Worm (Caenorhabditis elegans) whole organism, early embryonic: ENCODE results near the gene F19G12.8.

ENCODE experiments used
- B0310.2 ChIP-seq: sonication (generic microtip); optimal IDR thresholded peaks from 2 replicates; lab custom pipeline; 2016; ENCODE audit warnings: mild to moderate bottlenecking, missing genetic modification characterization, missing compliant biosample characterization
- F13C5.2 ChIP-seq: sonication (generic microtip); optimal IDR thresholded peaks from 2 replicates; lab custom pipeline; 2017; ENCODE audit warnings: mild to moderate bottlenecking, missing genetic modification characterization, inconsistent platforms, missing compliant biosample characterization
- aly-1 ChIP-seq: sonication (generic microtip); optimal IDR thresholded peaks from 2 replicates; lab custom pipeline; 2016; ENCODE audit warnings: missing genetic modification characterization, missing compliant biosample characterization
- ama-1 ChIP-seq: fragments of 150-350 bp; optimal IDR thresholded peaks from 2 replicates; lab custom pipeline; 2014
- ceh-13 ChIP-seq: fragments of 200-800 bp; sonication (Bioruptor generic); optimal IDR thresholded peaks from 2 replicates; lab custom pipeline; 2018; ENCODE audit warnings: mild to moderate bottlenecking, missing genetic modification characterization, missing compliant biosample characterization
- ceh-36 ChIP-seq: sonication (generic microtip); optimal IDR thresholded peaks from 2 replicates; lab custom pipeline; 2016; ENCODE audit warnings: missing genetic modification characterization, inconsistent platforms, missing compliant biosample characterization
- ets-7 ChIP-seq: sonication (generic microtip); optimal IDR thresholded peaks from 2 replicates; lab custom pipeline; 2016; ENCODE audit warnings: missing genotype, missing genetic modification characterization, missing compliant biosample characterization
- flt-1 ChIP-seq: fragments of 200-800 bp; sonication (Bioruptor generic); IDR thresholded peaks from 2 replicates; pipeline ENCODE4 v1.3.6; 2022; ENCODE audit warnings: missing genetic modification characterization, missing compliant biosample characterization
- hmbx-1 ChIP-seq: sonication (generic microtip); optimal IDR thresholded peaks from 2 replicates; lab custom pipeline; 2016; ENCODE audit warnings: mild to moderate bottlenecking, missing genetic modification characterization, missing compliant biosample characterization
- hmg-4 ChIP-seq: fragments of 200-800 bp; sonication (Bioruptor generic); optimal IDR thresholded peaks from 2 replicates; lab custom pipeline; 2018; ENCODE audit warnings: mild to moderate bottlenecking, missing genetic modification characterization, missing compliant biosample characterization
- hnd-1 ChIP-seq: sonication (generic microtip); optimal IDR thresholded peaks from 2 replicates; lab custom pipeline; 2016; ENCODE audit warnings: missing genetic modification characterization, missing compliant biosample characterization
- pes-1 ChIP-seq: fragments of 200-800 bp; sonication (Bioruptor generic); IDR thresholded peaks from 2 replicates; pipeline ENCODE4 v1.3.6; 2022; ENCODE audit warnings: missing genetic modification reagents, missing genetic modification characterization, missing compliant biosample characterization
- scrt-1 ChIP-seq: fragments of 200-800 bp; sonication (Bioruptor generic); IDR thresholded peaks from 2 replicates; pipeline ENCODE4 v1.3.6; 2022; ENCODE audit warnings: missing genetic modification characterization, missing compliant biosample characterization
- sea-1 ChIP-seq: fragments of 200-800 bp; sonication (Bioruptor generic); conservative IDR thresholded peaks from 2 replicates; pipeline ENCODE4 v1.3.6; 2022; ENCODE audit warnings: missing genetic modification characterization, missing compliant biosample characterization
- tbx-11 ChIP-seq: fragments of 200-800 bp; sonication (Bioruptor generic); IDR thresholded peaks from 2 replicates; pipeline ENCODE4 v1.3.6; 2022; ENCODE audit warnings: missing genetic modification characterization, missing compliant biosample characterization
- tbx-37 ChIP-seq: fragments of 200-800 bp; sonication (Bioruptor generic); conservative IDR thresholded peaks from 2 replicates; pipeline ENCODE4 v1.3.6; 2022; ENCODE audit warnings: missing genetic modification reagents, missing genetic modification characterization, missing compliant biosample characterization
- tra-4 ChIP-seq: sonication (generic microtip); optimal IDR thresholded peaks from 2 replicates; lab custom pipeline; 2017; ENCODE audit warnings: missing genetic modification characterization, missing compliant biosample characterization

F19G12.8 gene

DNA sequence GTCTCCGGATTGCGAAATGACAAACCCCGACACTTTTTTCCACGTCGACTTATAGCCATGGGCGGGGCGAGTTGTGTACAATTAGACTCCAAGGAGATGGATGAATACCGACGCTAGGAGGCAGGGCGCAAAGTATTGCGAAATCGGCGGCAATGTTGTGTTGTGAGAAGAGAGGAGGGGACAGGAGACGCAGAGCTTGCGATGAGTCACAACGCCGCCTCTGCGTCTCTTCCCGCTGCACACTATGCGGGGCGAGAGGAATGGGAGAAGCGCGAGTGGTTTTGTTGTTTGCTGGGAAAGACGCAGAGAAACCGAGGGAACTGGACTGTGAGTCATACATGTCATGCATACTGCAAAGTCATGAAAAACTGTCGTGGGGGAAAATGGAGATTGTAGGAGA lies 37.3 kb downstream of the F19G12.8 start:
- TF ChIP-seq flt-1 (GFP tag; lab: Robert Waterston, UW) (no peak), pes-1 (GFP tag; lab: Robert Waterston, UW) (no peak), hmg-4 (GFP tag; lab: Kevin White, UChicago) (peak; percentile 79), ceh-13 (GFP tag; lab: Kevin White, UChicago) (no peak), tbx-11 (GFP tag; lab: Robert Waterston, UW) (no peak), tbx-37 (GFP tag; lab: Robert Waterston, UW) (no peak), scrt-1 (GFP tag; lab: Robert Waterston, UW) (peak; percentile 67; the same call in 1 of the 2 replicates), ama-1 (lab: Kevin White, UChicago) (no peak), ets-7 (tag; lab: Kevin White, UChicago) (no peak), hnd-1 (tag; lab: Kevin White, UChicago) (no peak), tra-4 (no peak)

DNA sequence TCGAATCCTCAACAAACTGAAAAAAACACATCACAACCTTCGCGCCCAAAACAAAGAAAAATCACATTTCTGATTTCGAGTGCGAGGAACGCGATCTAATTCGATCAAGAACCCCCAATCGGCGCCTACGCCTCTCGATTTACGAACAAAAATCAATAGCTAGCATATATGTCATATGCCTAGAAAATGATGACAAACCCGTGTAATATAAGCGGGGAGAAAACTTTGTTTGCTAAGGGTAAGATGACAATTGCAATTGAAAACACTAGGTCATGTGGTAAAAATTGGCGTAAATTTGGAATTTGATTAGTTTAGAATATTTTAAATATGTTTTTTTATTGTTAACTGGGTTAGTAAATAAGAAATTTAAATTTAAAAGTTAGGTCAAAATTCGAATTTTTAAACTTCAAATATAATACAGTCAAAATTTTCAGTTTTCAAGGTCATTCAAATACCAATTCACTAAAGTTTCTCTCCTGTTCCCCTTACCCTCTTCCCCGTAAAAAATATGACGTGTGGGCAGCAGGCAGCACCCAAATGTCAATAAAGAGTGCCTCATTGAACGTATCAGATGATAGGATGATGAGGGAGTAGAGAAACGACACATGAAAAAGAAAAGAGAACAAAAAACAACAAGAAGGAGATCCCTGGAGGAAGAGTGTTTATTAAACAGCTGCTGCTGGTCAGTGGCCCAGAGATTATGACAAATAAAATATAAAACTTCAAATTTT lies 39.4 kb downstream of the F19G12.8 start:
- TF ChIP-seq sea-1 (GFP tag; lab: Robert Waterston, UW) (no peak), pes-1 (GFP tag; lab: Robert Waterston, UW) (no peak), ceh-13 (GFP tag; lab: Kevin White, UChicago) (no peak), ama-1 (lab: Kevin White, UChicago) (no peak), F13C5.2 (tag; lab: Kevin White, UChicago) (no peak), tra-4 (no peak), hmg-4 (GFP tag; lab: Kevin White, UChicago) (no peak), aly-1 (tag; lab: Kevin White, UChicago) (no peak)

DNA sequence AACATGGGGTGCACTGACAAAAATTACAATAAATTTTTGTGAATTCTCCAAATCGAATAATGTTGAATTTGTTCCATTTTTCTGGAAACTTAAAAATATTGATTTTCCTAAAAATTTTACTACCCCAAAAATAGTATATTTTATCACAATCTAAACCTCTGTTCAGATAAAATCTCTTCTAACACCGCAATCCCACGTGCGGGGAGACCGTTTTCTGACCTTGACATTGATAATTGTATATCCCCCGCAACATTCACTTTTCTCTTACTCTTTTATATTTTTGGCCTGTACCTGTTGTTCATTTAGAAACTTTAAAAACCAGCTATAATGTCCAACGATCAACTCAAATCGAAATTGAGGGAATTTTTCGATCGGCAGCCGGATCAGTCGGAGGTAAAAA lies 41.7 kb downstream of the F19G12.8 start, which contains the start of gene D1005.2:
Gene D1005.2, plus strand, starts transcription at position 230 of the 400 bp plus-strand sequence.
- TF ChIP-seq scrt-1 (GFP tag; lab: Robert Waterston, UW) (no peak), ets-7 (tag; lab: Kevin White, UChicago) (no peak), ceh-36 (tag; lab: Kevin White, UChicago) (no peak), ceh-13 (GFP tag; lab: Kevin White, UChicago) (no peak), B0310.2 (tag; lab: Kevin White, UChicago) (no peak), ama-1 (lab: Kevin White, UChicago) (no peak), sea-1 (GFP tag; lab: Robert Waterston, UW) (no peak), hmg-4 (GFP tag; lab: Kevin White, UChicago) (no peak)

DNA sequence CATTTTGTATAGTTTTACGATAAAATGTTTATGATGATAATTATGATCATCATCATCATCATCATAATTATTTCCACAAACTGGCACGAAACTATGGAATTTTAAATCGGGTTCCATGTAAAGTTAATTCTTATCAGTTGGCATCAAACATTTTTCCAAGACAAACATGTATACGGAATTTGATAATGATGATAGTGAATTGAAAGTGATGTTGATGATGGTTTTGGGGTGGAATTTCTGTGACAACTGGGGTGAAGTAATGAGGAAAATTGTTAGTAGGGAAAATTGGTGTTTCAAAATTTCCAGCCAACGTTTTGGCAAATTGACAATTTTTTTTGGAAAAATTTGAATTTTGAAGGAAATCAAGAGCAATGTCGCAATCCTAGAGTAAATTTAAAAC lies 42.6 kb downstream of the F19G12.8 start:
- TF ChIP-seq hmg-4 (GFP tag; lab: Kevin White, UChicago) (no peak), aly-1 (tag; lab: Kevin White, UChicago) (no peak), ets-7 (tag; lab: Kevin White, UChicago) (no peak), ceh-13 (GFP tag; lab: Kevin White, UChicago) (no peak), scrt-1 (GFP tag; lab: Robert Waterston, UW) (no peak), tbx-37 (GFP tag; lab: Robert Waterston, UW) (no peak)

DNA sequence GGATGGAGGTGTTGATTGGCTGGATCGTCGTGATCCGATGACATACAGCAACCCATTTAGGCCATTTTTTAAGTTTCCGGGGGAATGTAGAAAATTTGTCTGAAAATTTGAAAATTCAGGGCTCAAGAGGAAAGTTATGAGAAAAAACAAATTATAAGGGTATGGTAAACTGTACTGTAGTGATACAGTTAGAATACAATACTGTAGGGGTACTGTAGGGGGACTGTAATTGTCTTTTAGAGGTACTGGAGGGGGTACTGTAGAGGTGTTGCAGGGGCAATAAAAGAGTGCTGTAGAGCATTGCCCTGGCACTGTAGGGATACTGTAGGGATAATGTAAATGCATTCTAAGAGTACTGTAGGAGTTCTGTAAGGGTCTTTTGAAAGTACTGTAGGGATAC lies 47.6 kb downstream of the F19G12.8 start, which contains the start of gene D1005.6:
Gene D1005.6, minus strand, starts transcription at position 101 of the 400 bp plus-strand sequence.
- TF ChIP-seq scrt-1 (GFP tag; lab: Robert Waterston, UW) (no peak), F13C5.2 (tag; lab: Kevin White, UChicago) (no peak), sea-1 (GFP tag; lab: Robert Waterston, UW) (no peak)

DNA sequence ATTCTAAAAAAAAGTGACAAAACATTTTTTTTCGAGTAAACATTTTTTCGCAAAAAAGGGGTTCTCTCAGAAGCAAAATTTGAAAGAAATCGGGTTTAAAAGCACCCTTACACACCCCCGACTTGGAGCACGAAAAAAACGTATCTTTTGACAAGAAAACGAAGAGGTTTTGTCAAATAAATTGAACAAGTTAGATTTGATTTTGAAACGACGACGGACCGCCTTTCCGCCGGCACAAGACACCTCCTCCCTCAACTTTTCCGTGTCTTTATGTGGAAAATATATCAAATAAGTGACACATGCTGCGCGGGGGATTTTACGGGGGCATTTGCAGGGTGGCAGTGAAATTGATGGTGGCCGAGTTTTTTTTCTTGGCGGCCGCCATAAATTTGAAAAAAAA lies 50.9 kb downstream of the F19G12.8 start:
- TF ChIP-seq F13C5.2 (tag; lab: Kevin White, UChicago) (no peak), B0310.2 (tag; lab: Kevin White, UChicago) (no peak), flt-1 (GFP tag; lab: Robert Waterston, UW) (no peak), tbx-37 (GFP tag; lab: Robert Waterston, UW) (no peak), ets-7 (tag; lab: Kevin White, UChicago) (no peak), tra-4 (no peak), scrt-1 (GFP tag; lab: Robert Waterston, UW) (no peak), hmbx-1 (tag; lab: Kevin White, UChicago) (no peak), hmg-4 (GFP tag; lab: Kevin White, UChicago) (no peak), hnd-1 (tag; lab: Kevin White, UChicago) (no peak), ceh-13 (GFP tag; lab: Kevin White, UChicago) (no peak), aly-1 (tag; lab: Kevin White, UChicago) (no peak), ama-1 (lab: Kevin White, UChicago) (no peak), pes-1 (GFP tag; lab: Robert Waterston, UW) (no peak)
